Fruit fly (Drosophila melanogaster): ENCODE measurements around the gene CG13737.

The CG13737 gene

DNA sequence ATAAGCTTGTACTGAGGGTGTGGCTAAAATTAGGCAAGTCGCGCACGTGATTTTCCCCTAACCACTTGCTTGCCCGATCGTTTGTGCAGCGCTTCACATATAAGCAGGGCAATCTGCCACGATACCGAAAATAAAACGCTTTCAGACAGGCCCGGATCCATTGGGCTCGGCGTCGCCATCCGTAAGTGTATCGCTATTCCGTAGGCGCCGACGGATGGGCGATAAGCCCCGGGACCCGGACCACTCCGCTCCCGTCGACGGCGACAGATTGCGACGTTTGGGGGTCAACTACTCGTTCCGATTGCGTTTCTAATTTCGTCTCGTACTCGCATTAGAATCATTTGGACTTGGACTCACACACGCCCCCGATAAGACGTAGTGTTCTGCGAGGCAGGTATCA is 16.4 kb upstream of the CG13737 start (continued):
- TF ChIP-seq ap (GFP tag; IDR thresholded peaks at IDR 0.05): peak; percentile 88
- no peak for TF ChIP-seq CG34224 (GFP tag; IDR thresholded peaks at IDR 0.05; ENCODE audit: partially characterized antibody)
- peak; percentile 84 for TF ChIP-seq fd3F (GFP tag; optimal IDR thresholded peaks at IDR 0.05)
- TF ChIP-seq CG9609 (GFP tag; optimal IDR thresholded peaks at IDR 0.05): peak; percentile 88
- peak; percentile 58 for TF ChIP-seq Taf1 (GFP tag; IDR thresholded peaks at IDR 0.05)
- peak; percentile 37 for TF ChIP-seq CG15696 (tag; optimal IDR thresholded peaks at IDR 0.05)
- TF ChIP-seq lab (GFP tag; optimal IDR thresholded peaks at IDR 0.05): no peak
- peak; percentile 86 for TF ChIP-seq esg (GFP tag; conservative IDR thresholded peaks at IDR 0.05)
- TF ChIP-seq CG7786 (GFP tag; optimal IDR thresholded peaks at IDR 0.05): peak; percentile 89
- TF ChIP-seq bigmax (GFP tag; optimal IDR thresholded peaks at IDR 0.05): no peak
- TF ChIP-seq CG17912 (GFP tag; optimal IDR thresholded peaks at IDR 0.05): peak; percentile 75
- TF ChIP-seq gsb (GFP tag; IDR thresholded peaks at IDR 0.05): peak; percentile 89
- TF ChIP-seq Oli (tag; optimal IDR thresholded peaks at IDR 0.05): peak; percentile 77
- TF ChIP-seq gt (GFP tag; IDR thresholded peaks at IDR 0.05): peak; percentile 61; the same call in 1 of the 2 replicates
- peak; percentile 85 for TF ChIP-seq Mad (GFP tag; optimal IDR thresholded peaks at IDR 0.05)
- no peak for TF ChIP-seq CG8765 (GFP tag; IDR thresholded peaks at IDR 0.05)
- peak; percentile 44 for TF ChIP-seq CG13775 (GFP tag; optimal IDR thresholded peaks at IDR 0.05)
- no peak for TF ChIP-seq scrt (GFP tag; optimal IDR thresholded peaks at IDR 0.05)
- no peak for TF ChIP-seq unc-4 (GFP tag; IDR thresholded peaks at IDR 0.05; ENCODE audit: partially characterized antibody)
- peak; percentile 70 for TF ChIP-seq cato (GFP tag; optimal IDR thresholded peaks at IDR 0.05; ENCODE audit: borderline replicate concordance)
- TF ChIP-seq rib (GFP tag; IDR thresholded peaks at IDR 0.05): peak; percentile 90
- TF ChIP-seq GATAe (GFP tag; conservative IDR thresholded peaks at IDR 0.05): peak; percentile 93
- no peak for TF ChIP-seq Asciz (GFP tag; optimal IDR thresholded peaks at IDR 0.05)
- peak in 1 of 2 experiments; percentile 85 for TF ChIP-seq bsh (GFP tag; optimal IDR thresholded peaks at IDR 0.05)
- TF ChIP-seq CG7357 (GFP tag; IDR thresholded peaks at IDR 0.05): peak; percentile 78; the same call in 2 of the 3 replicates
- TF ChIP-seq CG42726 (GFP tag; IDR thresholded peaks at IDR 0.05; ENCODE audit: partially characterized antibody): no peak
- peak; percentile 61 for TF ChIP-seq CG12236 (GFP tag; optimal IDR thresholded peaks at IDR 0.05)
- TF ChIP-seq CG8290 (GFP tag; optimal IDR thresholded peaks at IDR 0.05): peak; percentile 65
- peak in 1 of 2 experiments; percentile 99 for TF ChIP-seq CG8290 (tag; optimal IDR thresholded peaks at IDR 0.05)
- peak; percentile 77 for TF ChIP-seq fu2 (GFP tag; optimal IDR thresholded peaks at IDR 0.05)
- no peak for TF ChIP-seq tll (GFP tag; optimal IDR thresholded peaks at IDR 0.05)
- TF ChIP-seq prd (optimal IDR thresholded peaks at IDR 0.05): no peak
- TF ChIP-seq prd (GFP tag; IDR thresholded peaks at IDR 0.05): peak; percentile 96
- TF ChIP-seq CG4360 (GFP tag; IDR thresholded peaks at IDR 0.05): peak; percentile 65
- peak; percentile 97 for TF ChIP-seq sob (GFP tag; IDR thresholded peaks at IDR 0.05)
- peak; percentile 56 for TF ChIP-seq CG10462 (GFP tag; optimal IDR thresholded peaks at IDR 0.05)
- no peak for TF ChIP-seq CG10654 (GFP tag; optimal IDR thresholded peaks at IDR 0.05)
- TF ChIP-seq chinmo (GFP tag; IDR thresholded peaks at IDR 0.05; ENCODE audit: partially characterized antibody): peak; percentile 99
- peak; percentile 91 for TF ChIP-seq ab (GFP tag; optimal IDR thresholded peaks at IDR 0.05)
- TF ChIP-seq dati (GFP tag; IDR thresholded peaks at IDR 0.05): no peak
- peak; percentile 67 for TF ChIP-seq phol (tag; optimal IDR thresholded peaks at IDR 0.05)
- peak; percentile 59 for TF ChIP-seq CG11723 (GFP tag; optimal IDR thresholded peaks at IDR 0.05)
- TF ChIP-seq CG4820 (GFP tag; optimal IDR thresholded peaks at IDR 0.05): no peak
- TF ChIP-seq Ada2b (GFP tag; IDR thresholded peaks at IDR 0.05): no peak
- no peak for TF ChIP-seq CG10565 (GFP tag; optimal IDR thresholded peaks at IDR 0.05)
- peak; percentile 76 for TF ChIP-seq CG8089 (GFP tag; optimal IDR thresholded peaks at IDR 0.05)
- peak; percentile 58 for TF ChIP-seq CG8388 (GFP tag; optimal IDR thresholded peaks at IDR 0.05)
- no peak for TF ChIP-seq TFAM (GFP tag; optimal IDR thresholded peaks at IDR 0.05)
- TF ChIP-seq CG32532 (GFP tag; IDR thresholded peaks at IDR 0.05): peak; percentile 91
- TF ChIP-seq fd102C (GFP tag; optimal IDR thresholded peaks at IDR 0.05): no peak
- TF ChIP-seq az2 (GFP tag; optimal IDR thresholded peaks at IDR 0.05): peak; percentile 88
